Worm (Caenorhabditis elegans) whole organism, L1 larva: ENCODE data around the gene F10E9.12.

Source experiments
- C04F5.9 ChIP-seq: sonication (generic microtip); optimal IDR thresholded peaks from 2 replicates; lab custom pipeline; 2016; ENCODE audit warnings: missing genetic modification characterization, missing compliant biosample characterization
- C34B4.2 ChIP-seq: sonication (generic microtip); optimal IDR thresholded peaks from 2 replicates; lab custom pipeline; 2017; ENCODE audit warnings: mild to moderate bottlenecking, missing genetic modification characterization, missing compliant biosample characterization
- F16B12.6 ChIP-seq: fragments of 150-350 bp; optimal IDR thresholded peaks from 2 replicates; lab custom pipeline; 2014; ENCODE audit warnings: missing biosample characterization, missing genetic modification characterization
- Y116A8C.19 ChIP-seq: sonication (generic microtip); optimal IDR thresholded peaks from 2 replicates; lab custom pipeline; 2016; ENCODE audit warnings: missing compliant biosample characterization, missing genetic modification characterization, borderline replicate concordance
- aha-1 ChIP-seq: fragments of 150-350 bp; optimal IDR thresholded peaks from 2 replicates; lab custom pipeline; 2014; ENCODE audit warnings: missing biosample characterization, missing genetic modification characterization
- alr-1 ChIP-seq: fragments of 200-800 bp; sonication (Bioruptor generic); optimal IDR thresholded peaks from 2 replicates; lab custom pipeline; 2018; ENCODE audit warnings: borderline replicate concordance, mild to moderate bottlenecking, missing genetic modification characterization, missing compliant biosample characterization
- aly-2 ChIP-seq: fragments of 150-350 bp; optimal IDR thresholded peaks from 2 replicates; lab custom pipeline; 2014; ENCODE audit warnings: missing biosample characterization, missing genetic modification characterization
- ceh-63 ChIP-seq: fragments of 200-800 bp; sonication (Bioruptor generic); optimal IDR thresholded peaks from 2 replicates; lab custom pipeline; 2018; ENCODE audit warnings: mild to moderate bottlenecking, missing genetic modification characterization, missing compliant biosample characterization
- ceh-8 ChIP-seq: fragments of 200-800 bp; sonication (Bioruptor generic); optimal IDR thresholded peaks from 2 replicates; lab custom pipeline; 2018; ENCODE audit warnings: mild to moderate bottlenecking, missing genetic modification characterization, moderate library complexity, missing compliant biosample characterization
- ceh-82 ChIP-seq, 3 experiments: fragments of 150-350 bp in 1 of 3; sonication (generic microtip) in 2 of 3; optimal IDR thresholded peaks; 2 replicates each; lab custom pipeline; 2014 to 2017; ENCODE audit warnings: missing biosample characterization in 3 of 3, missing genetic modification characterization in 3 of 3
- ceh-88 ChIP-seq: fragments of 200-800 bp; sonication (Bioruptor generic); IDR thresholded peaks from 2 replicates; pipeline ENCODE4 v1.3.6; 2022; ENCODE audit warnings: missing genetic modification characterization, missing compliant biosample characterization
- ces-1 ChIP-seq: fragments of 150-350 bp; optimal IDR thresholded peaks from 2 replicates; lab custom pipeline; 2014; ENCODE audit warnings: missing biosample characterization, missing genetic modification reagents, missing genetic modification characterization
- dsc-1 ChIP-seq: sonication (generic microtip); optimal IDR thresholded peaks from 2 replicates; lab custom pipeline; 2016; ENCODE audit warnings: mild to moderate bottlenecking, missing genetic modification characterization, missing compliant biosample characterization
- efl-1 ChIP-seq, 4 experiments: fragments of 150-350 bp; optimal IDR thresholded peaks in 3 of 4; peaks in 1 of 4; 1 replicate in 1 of 4; 2 replicates in 3 of 4; lab custom pipeline; 2014; ENCODE audit warnings: missing biosample characterization in 2 of 4, missing genetic modification characterization in 2 of 4, missing genetic modification reagents in 2 of 4
- elt-2 ChIP-seq: sonication (generic microtip); optimal IDR thresholded peaks from 2 replicates; lab custom pipeline; 2016; ENCODE audit warnings: missing genetic modification characterization, mild to moderate bottlenecking, inconsistent platforms, missing compliant biosample characterization, missing genetic modification reagents
- elt-3 ChIP-seq, 6 experiments: fragments of 150-350 bp in 1 of 6; sonication (generic microtip); optimal IDR thresholded peaks; 2 replicates each; lab custom pipeline; 2017 to 2018; ENCODE audit warnings: missing biosample characterization in 6 of 6, missing genetic modification characterization in 6 of 6, inconsistent platforms in 1 of 6
- fkh-10 ChIP-seq: sonication (generic microtip); optimal IDR thresholded peaks from 2 replicates; lab custom pipeline; 2017; ENCODE audit warnings: missing biosample characterization, missing genetic modification reagents, missing genetic modification characterization
- fkh-8 ChIP-seq: sonication (generic microtip); optimal IDR thresholded peaks from 2 replicates; lab custom pipeline; 2016; ENCODE audit warnings: mild to moderate bottlenecking, missing genetic modification characterization, missing compliant biosample characterization
- grh-1 ChIP-seq: fragments of 200-800 bp; sonication (Bioruptor generic); IDR thresholded peaks from 2 replicates; pipeline ENCODE4 v1.3.6; 2022; ENCODE audit warnings: missing genetic modification reagents, missing genetic modification characterization, missing compliant biosample characterization
- irx-1 ChIP-seq: sonication (generic microtip); optimal IDR thresholded peaks from 2 replicates; lab custom pipeline; 2016; ENCODE audit warnings: missing genetic modification characterization, missing compliant biosample characterization
- isw-1 ChIP-seq: fragments of 200-800 bp; sonication (Bioruptor generic); IDR thresholded peaks from 2 replicates; pipeline ENCODE4 v1.3.6; 2022; ENCODE audit warnings: missing genetic modification characterization, missing compliant biosample characterization
- jun-1 ChIP-seq: fragments of 150-350 bp; optimal IDR thresholded peaks from 2 replicates; lab custom pipeline; 2014; ENCODE audit warnings: missing biosample characterization, missing genetic modification reagents, missing genetic modification characterization
- lin-13 ChIP-seq: fragments of 150-350 bp; optimal IDR thresholded peaks from 2 replicates; lab custom pipeline; 2014; ENCODE audit warnings: missing biosample characterization, missing genetic modification reagents, missing genetic modification characterization
- mdl-1 ChIP-seq, 2 experiments: fragments of 150-350 bp; optimal IDR thresholded peaks; 2 replicates each; lab custom pipeline; 2014 to 2017; ENCODE audit warnings: missing biosample characterization in 2 of 2, missing genetic modification characterization in 2 of 2, inconsistent platforms in 1 of 2
- nhr-12 ChIP-seq: sonication (generic microtip); optimal IDR thresholded peaks from 2 replicates; lab custom pipeline; 2017; ENCODE audit warnings: missing biosample characterization, missing genetic modification characterization
- nhr-19 ChIP-seq: fragments of 200-800 bp; sonication (Bioruptor generic); conservative IDR thresholded peaks from 2 replicates; pipeline ENCODE4 v1.3.6; 2022; ENCODE audit warnings: missing genetic modification characterization, missing compliant biosample characterization
- nhr-20 ChIP-seq: sonication (generic microtip); optimal IDR thresholded peaks from 2 replicates; lab custom pipeline; 2016; ENCODE audit warnings: mild to moderate bottlenecking, missing genetic modification characterization, missing compliant biosample characterization
- nhr-237 ChIP-seq: fragments of 150-350 bp; optimal IDR thresholded peaks from 2 replicates; lab custom pipeline; 2014; ENCODE audit warnings: missing biosample characterization, missing genetic modification characterization
- nhr-28 ChIP-seq: fragments of 150-350 bp; optimal IDR thresholded peaks from 2 replicates; lab custom pipeline; 2014; ENCODE audit warnings: missing biosample characterization, missing genetic modification characterization
- nhr-71 ChIP-seq: sonication (generic microtip); optimal IDR thresholded peaks from 2 replicates; lab custom pipeline; 2016; ENCODE audit warnings: mild to moderate bottlenecking, missing genetic modification characterization, moderate library complexity, missing compliant biosample characterization
- nhr-76 ChIP-seq: sonication (generic microtip); optimal IDR thresholded peaks from 2 replicates; lab custom pipeline; 2017; ENCODE audit warnings: missing biosample characterization, missing genetic modification characterization
- nhr-77 ChIP-seq: fragments of 150-350 bp; optimal IDR thresholded peaks from 2 replicates; lab custom pipeline; 2014; ENCODE audit warnings: missing biosample characterization, missing genetic modification characterization
- nhr-84 ChIP-seq: sonication (generic microtip); optimal IDR thresholded peaks from 2 replicates; lab custom pipeline; 2017; ENCODE audit warnings: missing biosample characterization, missing genetic modification characterization
- nhr-90 ChIP-seq: sonication (generic microtip); optimal IDR thresholded peaks from 2 replicates; lab custom pipeline; 2016; ENCODE audit warnings: mild to moderate bottlenecking, missing genetic modification characterization, missing compliant biosample characterization; ENCODE audit not compliant: poor library complexity
- pag-3 ChIP-seq: sonication (generic microtip); optimal IDR thresholded peaks from 2 replicates; lab custom pipeline; 2017; ENCODE audit warnings: missing genetic modification characterization, mild to moderate bottlenecking, missing compliant biosample characterization, antibody characterized with exemption, borderline replicate concordance; ENCODE audit not compliant: insufficient read depth
- snpc-4 ChIP-seq: fragments of 150-350 bp; optimal IDR thresholded peaks from 2 replicates; lab custom pipeline; 2014; ENCODE audit warnings: missing biosample characterization, missing genetic modification characterization
- sup-37 ChIP-seq: fragments of 200-800 bp; sonication (Bioruptor generic); optimal IDR thresholded peaks from 2 replicates; lab custom pipeline; 2018; ENCODE audit warnings: mild to moderate bottlenecking, missing genetic modification characterization, missing compliant biosample characterization
- tlp-1 ChIP-seq: fragments of 150-350 bp; optimal IDR thresholded peaks from 2 replicates; lab custom pipeline; 2014; ENCODE audit warnings: missing biosample characterization, missing genetic modification characterization
- unc-30 ChIP-seq: sonication (generic microtip); optimal IDR thresholded peaks from 2 replicates; lab custom pipeline; 2017; ENCODE audit warnings: missing biosample characterization, missing genetic modification characterization
- unc-62 ChIP-seq: fragments of 150-350 bp; optimal IDR thresholded peaks from 2 replicates; lab custom pipeline; 2014; ENCODE audit warnings: missing biosample characterization, missing genetic modification reagents, missing genetic modification characterization
- unc-98 ChIP-seq: fragments of 200-800 bp; sonication (Bioruptor generic); IDR thresholded peaks from 2 replicates; pipeline ENCODE4 v1.3.6; 2022; ENCODE audit warnings: missing genetic modification characterization, missing compliant biosample characterization
- vab-15 ChIP-seq: sonication (generic microtip); optimal IDR thresholded peaks from 2 replicates; lab custom pipeline; 2017; ENCODE audit warnings: missing genotype, mild to moderate bottlenecking, missing genetic modification characterization, missing compliant biosample characterization

The F10E9.12 gene

ce11 chrIII:8300860-8301396, 23.4 kb upstream of the F10E9.12 start:
- TF ChIP-seq efl-1 (optimal IDR thresholded peaks at IDR 0.05; lab: Kevin White, UChicago) (no peak), efl-1 (GFP tag; optimal IDR thresholded peaks at IDR 0.05 in 1 of 2; lab: Kevin White, UChicago) (no peak), dsc-1 (tag; lab: Kevin White, UChicago) (peak; percentile 63), fkh-8 (tag; lab: Kevin White, UChicago) (no peak)

- TF ChIP-seq Y116A8C.19 (tag; lab: Kevin White, UChicago) (no peak), irx-1 (no peak), aha-1 (tag; lab: Kevin White, UChicago) (no peak), mdl-1 (tag; optimal IDR thresholded peaks at IDR 0.05; lab: Kevin White, UChicago) (no peak), efl-1 (optimal IDR thresholded peaks at IDR 0.05; lab: Kevin White, UChicago) (no peak), efl-1 (GFP tag; optimal IDR thresholded peaks at IDR 0.05 in 1 of 2; lab: Kevin White, UChicago) (no peak), isw-1 (no peak), nhr-12 (no peak)
- TF ChIP-seq, all 84 proteins: peak for 0
These were observed 20.9 kb upstream of the F10E9.12 start for ce11 chrIII:8303440-8303839.

ce11 chrIII:8305304-8305703, 19.0 kb upstream of the F10E9.12 start:
- TF ChIP-seq nhr-20 (no peak), nhr-77 (no peak), F16B12.6 (tag; lab: Kevin White, UChicago) (no peak), ceh-8 (GFP tag; lab: Kevin White, UChicago) (no peak), unc-62 (no peak), unc-98 (GFP tag; lab: Robert Waterston, UW) (no peak), nhr-237 (tag; lab: Kevin White, UChicago) (no peak), ceh-63 (no peak), nhr-28 (tag; lab: Kevin White, UChicago) (no peak), jun-1 (tag; lab: Kevin White, UChicago) (no peak), nhr-71 (tag; lab: Kevin White, UChicago) (no peak), elt-3 (tag; optimal IDR thresholded peaks at IDR 0.05; lab: Kevin White, UChicago) (no peak), nhr-90 (tag; lab: Kevin White, UChicago) (no peak), fkh-10 (GFP tag; lab: Kevin White, UChicago) (no peak), alr-1 (tag; lab: Kevin White, UChicago) (no peak), pag-3 (no peak), vab-15 (tag; lab: Kevin White, UChicago) (no peak), ceh-82 (tag; optimal IDR thresholded peaks at IDR 0.05; lab: Kevin White, UChicago) (no peak)

ce11 chrIII:8305816-8306215, 18.5 kb upstream of the F10E9.12 start:
- no peak for TF ChIP-seq nhr-19 (GFP tag; lab: Robert Waterston, UW)
- TF ChIP-seq fkh-10 (GFP tag; lab: Kevin White, UChicago): no peak
- TF ChIP-seq nhr-84 (tag; lab: Kevin White, UChicago): no peak
- TF ChIP-seq grh-1 (GFP tag; lab: Robert Waterston, UW): no peak

- TF ChIP-seq ces-1 (GFP tag; lab: Kevin White, UChicago) (no peak), irx-1 (peak; percentile 98), alr-1 (tag; lab: Kevin White, UChicago) (no peak), C34B4.2 (no peak), nhr-76 (no peak), aly-2 (tag; lab: Kevin White, UChicago) (peak; percentile 65), elt-2 (tag; lab: Kevin White, UChicago) (peak; percentile 90), unc-30 (tag; lab: Kevin White, UChicago) (no peak), C04F5.9 (tag; lab: Kevin White, UChicago) (peak; percentile 95), ceh-88 (GFP tag; lab: Robert Waterston, UW) (peak; percentile 91), Y116A8C.19 (tag; lab: Kevin White, UChicago) (peak; percentile 99), ceh-8 (GFP tag; lab: Kevin White, UChicago) (peak; percentile 94), nhr-77 (no peak), snpc-4 (tag; lab: Kevin White, UChicago) (peak; percentile 75), lin-13 (GFP tag; lab: Kevin White, UChicago) (peak; percentile 79), tlp-1 (tag; lab: Kevin White, UChicago) (no peak), ceh-82 (tag; optimal IDR thresholded peaks at IDR 0.05; lab: Kevin White, UChicago) (peak; percentile 86 to 92 (median 87)), sup-37 (GFP tag; lab: Kevin White, UChicago) (peak; percentile 46), jun-1 (tag; lab: Kevin White, UChicago) (peak; percentile 43), fkh-8 (tag; lab: Kevin White, UChicago) (peak; percentile 92), isw-1 (peak; percentile 87), nhr-20 (peak; percentile 97), fkh-10 (GFP tag; lab: Kevin White, UChicago) (no peak)
These were observed 17.0 kb upstream of the F10E9.12 start, which contains the start of the genes F10E9.7 and F10E9.5 for ce11 chrIII:8307356-8307755. F10E9.7 (minus strand) TSS chrIII:8307441. F10E9.5 (plus strand) TSS chrIII:8307592.
